Fruit fly (Drosophila melanogaster) S2 (cell line): ENCODE measurements around the gene Nubp2.

ENCODE experiments used
- CG8478 ChIP-seq: fragments of >200 bp; optimal IDR thresholded peaks from 2 replicates; lab custom pipeline; 2018
- CTCF ChIP-seq, 2 experiments: fragments of >200 bp; optimal IDR thresholded peaks; 2 replicates each; lab custom pipeline; 2018

dm6 chr3L:20498204-20498603 lies 28.2 kb upstream of the Nubp2 start:
- TF ChIP-seq CTCF (optimal IDR thresholded peaks at IDR 0.05; lab: Kevin White, UChicago) = peak; percentile 81 to 84
- TF ChIP-seq CG8478 (lab: Kevin White, UChicago) = no peak
